Worm (Caenorhabditis elegans) whole organism, late embryonic: ENCODE data around the gene F44E5.5.

Experiments used
- ets-4 ChIP-seq: sonication (generic microtip); optimal IDR thresholded peaks from 2 replicates; lab custom pipeline; 2016; ENCODE audit warnings: missing genetic modification characterization, missing compliant biosample characterization
- npax-4 ChIP-seq: sonication (generic microtip); optimal IDR thresholded peaks from 2 replicates; lab custom pipeline; 2016; ENCODE audit warnings: missing genetic modification characterization, missing compliant biosample characterization

DNA sequence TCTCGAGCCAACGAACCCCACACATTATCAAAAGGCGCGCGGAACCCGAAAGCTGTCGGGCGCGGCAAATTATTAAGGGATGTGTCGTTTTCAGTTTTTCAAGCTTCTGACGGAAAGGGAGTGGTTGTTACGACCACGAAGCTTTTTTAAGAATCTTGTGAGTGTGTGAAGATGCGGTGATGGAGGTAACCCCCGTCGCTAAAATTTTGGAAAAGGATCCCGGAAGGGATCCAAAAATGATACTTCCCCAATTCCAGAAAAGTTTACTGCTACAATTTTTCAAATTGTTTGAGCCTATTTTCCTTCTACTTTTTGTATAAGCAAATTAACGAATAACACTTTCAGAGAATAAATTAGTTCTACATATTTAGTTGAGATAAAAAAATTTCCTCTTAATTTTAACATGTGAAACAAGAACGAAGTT lies 2.8 kb upstream of the F44E5.5 start:
- TF ChIP-seq npax-4 (tag; lab: Kevin White, UChicago) (no peak), ets-4 (tag; lab: Kevin White, UChicago) (no peak)
